Worm (Caenorhabditis elegans): ENCODE data around the gene clec-5.

Gene clec-5

DNA sequence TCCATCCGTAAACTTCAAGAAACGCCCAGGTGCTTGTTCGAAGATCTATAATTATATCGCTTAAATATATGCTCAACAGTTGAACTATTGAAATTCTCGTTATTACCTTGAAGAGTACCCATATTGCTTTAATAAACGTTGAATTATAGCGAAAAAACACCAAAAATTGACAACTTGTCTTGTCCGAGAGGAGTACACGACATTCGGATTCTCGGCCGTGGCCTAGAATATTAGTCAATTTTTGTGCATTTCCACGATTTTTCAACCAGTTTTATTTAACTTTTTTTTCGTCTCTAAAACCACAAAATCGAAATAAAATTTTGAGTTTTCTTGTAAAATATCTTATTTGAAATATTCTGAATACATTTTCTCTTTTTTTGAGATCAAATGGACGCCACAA lies 28.9 kb upstream of the clec-5 start, which contains the start of the genes F26F4.9 and cee-1 (continued):
- TF ChIP-seq lin-35 (GFP tag; optimal IDR thresholded peaks at IDR 0.05) (peak; percentile 67 to 75), nhr-20 (tag; optimal IDR thresholded peaks at IDR 0.05) (peak; percentile 74), dpl-1 (GFP tag; optimal IDR thresholded peaks at IDR 0.05) (peak; percentile 61 to 76 (median 68)), lsy-2 (tag; optimal IDR thresholded peaks at IDR 0.05) (peak; percentile 63 to 69), elt-3 (tag; optimal IDR thresholded peaks at IDR 0.05) (peak in 1 of 6 experiments; percentile 14), blmp-1 (tag; optimal IDR thresholded peaks at IDR 0.05) (peak; percentile 40), nhr-47 (tag; optimal IDR thresholded peaks at IDR 0.05) (peak; percentile 82), nhr-71 (tag; optimal IDR thresholded peaks at IDR 0.05) (peak; percentile 84), hlh-17 (GFP tag; optimal IDR thresholded peaks at IDR 0.05; ENCODE audit: borderline replicate concordance) (no peak), hlh-4 (tag; optimal IDR thresholded peaks at IDR 0.05) (peak; percentile 22), F16B12.6 (tag; optimal IDR thresholded peaks at IDR 0.05) (peak; percentile 40), C16A3.4 (tag; optimal IDR thresholded peaks at IDR 0.05) (peak; percentile 35), mef-2 (tag; optimal IDR thresholded peaks at IDR 0.05) (no peak), tbx-2 (tag; optimal IDR thresholded peaks at IDR 0.05) (peak; percentile 82), fkh-4 (tag; optimal IDR thresholded peaks at IDR 0.05; ENCODE audit: borderline replicate concordance) (peak; percentile 91), efl-1 (optimal IDR thresholded peaks at IDR 0.05) (peak; percentile 63 to 79), efl-1 (GFP tag; optimal IDR thresholded peaks at IDR 0.05 in 1 of 2) (peak; percentile 78 to 96), nhr-19 (GFP tag; conservative IDR thresholded peaks at IDR 0.05) (peak; percentile 66), nhr-90 (tag; optimal IDR thresholded peaks at IDR 0.05; ENCODE audit: poor library complexity) (peak; percentile 84), dsc-1 (tag; optimal IDR thresholded peaks at IDR 0.05) (peak; percentile 84), zag-1 (tag; optimal IDR thresholded peaks at IDR 0.05) (no peak), alr-1 (tag; optimal IDR thresholded peaks at IDR 0.05; ENCODE audit: borderline replicate concordance) (no peak), snu-23 (GFP tag; optimal IDR thresholded peaks at IDR 0.05) (peak; percentile 75), hpl-2 (GFP tag; optimal IDR thresholded peaks at IDR 0.05) (no peak), sptf-1 (tag; optimal IDR thresholded peaks at IDR 0.05) (no peak), egl-13 (tag; optimal IDR thresholded peaks at IDR 0.05) (peak; percentile 75), mdl-1 (tag; optimal IDR thresholded peaks at IDR 0.05) (no peak), vab-15 (tag; optimal IDR thresholded peaks at IDR 0.05) (no peak), efl-3 (GFP tag; optimal IDR thresholded peaks at IDR 0.05) (no peak), lin-13 (GFP tag; optimal IDR thresholded peaks at IDR 0.05) (peak; percentile 21)

DNA sequence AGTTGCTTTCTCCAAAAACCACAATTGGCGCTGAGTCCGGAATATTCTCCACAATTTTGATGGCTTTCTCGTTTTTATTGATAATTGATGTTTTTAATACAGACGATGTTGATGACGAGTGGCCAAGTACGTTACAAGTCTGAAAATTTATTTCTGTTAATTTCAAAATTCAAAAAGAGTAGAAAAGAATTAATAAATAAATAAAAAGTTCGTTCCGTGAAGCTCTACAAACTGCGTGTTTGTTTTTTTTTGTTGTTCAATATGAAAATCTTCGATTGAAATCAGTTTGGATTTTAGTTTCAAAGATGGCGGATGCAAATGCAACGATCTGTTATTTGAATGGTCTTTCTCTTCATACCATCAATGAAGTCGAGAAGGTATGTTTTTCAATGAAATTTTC lies 27.6 kb upstream of the clec-5 start, which contains the start of gene F26F4.2:
Gene F26F4.2 (plus strand): TSS at position 301 of the 400 bp plus-strand sequence.
- TF ChIP-seq isw-1 (GFP tag; IDR thresholded peaks at IDR 0.05), result no peak
- no peak for TF ChIP-seq nhr-71 (tag; optimal IDR thresholded peaks at IDR 0.05)
- no peak for TF ChIP-seq irx-1 (tag; optimal IDR thresholded peaks at IDR 0.05)

DNA sequence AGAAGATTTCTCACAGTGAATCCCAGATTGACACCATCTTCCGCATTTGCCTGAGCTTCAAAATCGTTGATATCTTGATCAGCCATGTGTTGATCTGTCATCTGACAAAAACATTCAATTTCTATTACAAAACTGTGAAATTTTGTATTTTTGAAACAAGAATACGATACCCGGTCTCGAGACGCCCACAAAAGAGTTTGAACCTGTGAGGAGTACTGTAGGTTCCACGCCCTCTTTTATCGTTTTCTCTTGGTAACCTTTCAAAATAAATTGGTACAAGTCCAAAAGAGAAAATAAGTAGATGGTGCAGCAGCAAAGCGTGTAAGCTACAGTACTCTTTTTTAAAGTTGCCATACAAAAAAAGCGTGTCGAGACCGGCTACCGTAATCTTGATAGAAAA lies 26.5 kb upstream of the clec-5 start, which contains the start of gene F26F4.12:
Gene F26F4.12 (minus strand): TSS at position 101 of the 400 bp plus-strand sequence.
- TF ChIP-seq zip-4 (GFP tag; optimal IDR thresholded peaks at IDR 0.05) (no peak), efl-3 (GFP tag; optimal IDR thresholded peaks at IDR 0.05) (no peak), Y116A8C.19 (tag; optimal IDR thresholded peaks at IDR 0.05; ENCODE audit: borderline replicate concordance) (no peak), ets-5 (GFP tag; IDR thresholded peaks at IDR 0.05) (no peak), lsy-2 (tag; optimal IDR thresholded peaks at IDR 0.05) (no peak), alr-1 (tag; optimal IDR thresholded peaks at IDR 0.05; ENCODE audit: borderline replicate concordance) (no peak), unc-30 (tag; optimal IDR thresholded peaks at IDR 0.05) (no peak), aha-1 (tag; optimal IDR thresholded peaks at IDR 0.05) (no peak), dsc-1 (tag; optimal IDR thresholded peaks at IDR 0.05) (no peak), nhr-28 (tag; optimal IDR thresholded peaks at IDR 0.05) (no peak), elt-3 (tag; optimal IDR thresholded peaks at IDR 0.05) (no peak), fkh-10 (GFP tag; optimal IDR thresholded peaks at IDR 0.05) (no peak), C04F5.9 (tag; optimal IDR thresholded peaks at IDR 0.05) (no peak), nhr-47 (tag; optimal IDR thresholded peaks at IDR 0.05) (no peak), tlp-1 (tag; optimal IDR thresholded peaks at IDR 0.05) (no peak), egl-13 (tag; optimal IDR thresholded peaks at IDR 0.05) (no peak), mdl-1 (tag; optimal IDR thresholded peaks at IDR 0.05) (no peak), egl-27 (tag; optimal IDR thresholded peaks at IDR 0.05) (no peak)

Data from whole organism, L1 larva.